Fruit fly (Drosophila melanogaster) whole organism, prepupa: ENCODE data around the gene Nnf1b.
A peak's percentile ranks its signal among the peaks of the same experiment; 100 is the strongest.

Experiments
- CG31627 ChIP-seq: fragments of 200-800 bp; sonication (Bioruptor generic); optimal IDR thresholded peaks from 3 replicates; lab custom pipeline; 2016; ENCODE audit warnings: missing biosample characterization, missing genetic modification characterization
- CG32006 ChIP-seq: fragments of 200-800 bp; sonication (Bioruptor generic); optimal IDR thresholded peaks from 3 replicates; lab custom pipeline; 2017; ENCODE audit warnings: missing biosample characterization, mild to moderate bottlenecking, missing genetic modification characterization
- CG7368 ChIP-seq: fragments of 200-800 bp; sonication (Bioruptor generic); optimal IDR thresholded peaks from 3 replicates; lab custom pipeline; 2016; ENCODE audit warnings: missing biosample characterization, missing genetic modification characterization
- CG8319 ChIP-seq: fragments of 200-800 bp; sonication (Bioruptor generic); optimal IDR thresholded peaks from 3 replicates; lab custom pipeline; 2016; ENCODE audit warnings: missing biosample characterization, missing genetic modification characterization
- Ets21C ChIP-seq: fragments of 200-800 bp; sonication (Bioruptor generic); optimal IDR thresholded peaks from 3 replicates; lab custom pipeline; 2016; ENCODE audit warnings: missing biosample characterization, missing genetic modification characterization
- Gug ChIP-seq: fragments of 200-800 bp; sonication (Bioruptor generic); IDR thresholded peaks from 2 replicates; pipeline ENCODE4 v1.3.6; 2022; ENCODE audit warnings: missing biosample characterization, missing genetic modification characterization
- dac ChIP-seq: fragments of 200-800 bp; sonication (Bioruptor generic); optimal IDR thresholded peaks from 2 replicates; lab custom pipeline; 2017; ENCODE audit warnings: missing biosample characterization, mild to moderate bottlenecking, missing genetic modification characterization
- eg ChIP-seq: fragments of 200-800 bp; sonication (Bioruptor generic); IDR thresholded peaks from 3 replicates; pipeline ENCODE4 v1.3.6; 2022; ENCODE audit warnings: missing biosample characterization, missing genetic modification characterization
- pdm3 ChIP-seq: fragments of 200-800 bp; sonication (Bioruptor generic); optimal IDR thresholded peaks from 3 replicates; lab custom pipeline; 2016; ENCODE audit warnings: missing biosample characterization, missing genetic modification characterization

DNA sequence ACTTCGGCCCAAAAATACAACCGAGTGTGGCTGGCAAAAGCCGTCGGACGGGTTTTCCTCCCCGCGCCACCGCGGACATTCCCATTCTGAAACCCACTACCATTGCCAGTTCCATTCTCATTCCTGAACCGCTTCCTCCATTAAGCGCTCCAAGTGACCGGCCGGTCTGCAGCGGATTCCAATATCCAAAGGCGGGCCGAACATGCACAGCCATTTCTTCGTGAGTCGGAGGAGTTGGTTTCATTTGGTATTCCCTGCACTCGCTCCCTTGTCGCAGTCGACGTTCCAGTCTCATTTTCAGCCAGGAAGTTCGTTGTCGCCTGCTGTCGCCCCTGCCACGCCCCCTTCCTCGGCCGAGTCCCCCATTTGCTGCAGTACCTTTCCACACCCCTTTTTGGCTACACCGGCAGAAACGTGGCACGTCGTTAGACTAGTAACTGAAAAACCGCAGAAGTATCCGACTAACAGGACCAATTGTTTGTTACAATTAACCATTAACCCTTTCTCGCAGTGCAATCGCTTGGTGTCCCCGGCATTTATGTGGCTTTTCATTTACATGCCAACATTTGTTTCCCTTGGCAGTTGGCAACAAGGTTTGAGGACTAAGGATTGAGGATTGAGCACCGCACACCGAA lies 37.7 kb downstream of the Nnf1b start:
- TF ChIP-seq pdm3 (GFP tag; lab: Kevin White, UChicago) (peak; percentile 79), Gug (GFP tag; lab: Robert Waterston, UW) (peak; percentile 36; the same call in 1 of the 2 replicates), dac (GFP tag; lab: Kevin White, UChicago) (peak; percentile 40), CG7368 (GFP tag; lab: Kevin White, UChicago) (peak; percentile 80), Ets21C (GFP tag; lab: Kevin White, UChicago) (peak; percentile 78), CG8319 (GFP tag; lab: Kevin White, UChicago) (peak; percentile 44), eg (GFP tag; lab: Robert Waterston, UW) (peak; percentile 43; the same call in 2 of the 3 replicates), CG32006 (GFP tag; lab: Kevin White, UChicago) (peak; percentile 54), CG31627 (GFP tag; lab: Kevin White, UChicago) (peak; percentile 87)
